Fruit fly (Drosophila melanogaster): ENCODE data around the gene CG4949.

CG4949 gene

dm6 chrX:17078139-17078977, at the start of gene CG4949:
CG4949 (plus strand) TSS chrX:17078836.
- peak; percentile 17 for TF ChIP-seq CG17806 (tag; optimal IDR thresholded peaks at IDR 0.05)
- TF ChIP-seq CG12605 (GFP tag; IDR thresholded peaks at IDR 0.05) = no peak
- TF ChIP-seq Pif1B (GFP tag; optimal IDR thresholded peaks at IDR 0.05) = no peak
- peak; percentile 10 for TF ChIP-seq CG14655 (GFP tag; optimal IDR thresholded peaks at IDR 0.05)
- TF ChIP-seq D1 (tag; optimal IDR thresholded peaks at IDR 0.05) = no peak

- TF ChIP-seq CG12605 (GFP tag; IDR thresholded peaks at IDR 0.05) (peak; percentile 70), Pif1A (GFP tag; optimal IDR thresholded peaks at IDR 0.05) (no peak), CG9948 (tag; optimal IDR thresholded peaks at IDR 0.05) (no peak), fd96Ca (GFP tag; IDR thresholded peaks at IDR 0.05) (no peak), CG4496 (GFP tag; IDR thresholded peaks at IDR 0.05) (no peak), CG32121 (GFP tag; IDR thresholded peaks at IDR 0.05) (no peak), CG34367 (tag; optimal IDR thresholded peaks at IDR 0.05) (no peak), D1 (tag; optimal IDR thresholded peaks at IDR 0.05) (no peak), Pif1B (GFP tag; optimal IDR thresholded peaks at IDR 0.05) (no peak)
These were observed 30.7 kb upstream of the CG4949 start for dm6 chrX:17047730-17048577.

dm6 chrX:17066632-17067031, 12.0 kb upstream of the CG4949 start, which contains the start of gene CG45002:
CG45002 (minus strand) TSS chrX:17066732.
- TF ChIP-seq CG12605 (GFP tag; IDR thresholded peaks at IDR 0.05) = 0 out of 2 replicates have a peak, but pooled peaks have one; percentile 34
- TF ChIP-seq CG9948 (tag; optimal IDR thresholded peaks at IDR 0.05) = no peak
- TF ChIP-seq CG17806 (tag; optimal IDR thresholded peaks at IDR 0.05) = no peak
- no peak for TF ChIP-seq CG34367 (tag; optimal IDR thresholded peaks at IDR 0.05)
- TF ChIP-seq CG32121 (GFP tag; IDR thresholded peaks at IDR 0.05) = no peak
- no peak for TF ChIP-seq CG13204 (GFP tag; optimal IDR thresholded peaks at IDR 0.05)
- no peak for TF ChIP-seq Ets98B (GFP tag; IDR thresholded peaks at IDR 0.05)

- no peak for TF ChIP-seq Ets98B (GFP tag; IDR thresholded peaks at IDR 0.05)
- no peak for TF ChIP-seq CG34367 (tag; optimal IDR thresholded peaks at IDR 0.05)
- no peak for TF ChIP-seq CG32121 (GFP tag; IDR thresholded peaks at IDR 0.05)
- TF ChIP-seq fd96Ca (GFP tag; IDR thresholded peaks at IDR 0.05) = no peak
- no peak for TF ChIP-seq CG15710 (tag; optimal IDR thresholded peaks at IDR 0.05)
- no peak for TF ChIP-seq EcR (GFP tag; optimal IDR thresholded peaks at IDR 0.05)
- TF ChIP-seq CG10348 (GFP tag; IDR thresholded peaks at IDR 0.05) = no peak
- no peak for TF ChIP-seq CG8159 (tag; optimal IDR thresholded peaks at IDR 0.05)
These were observed 10.2 kb upstream of the CG4949 start, which contains the start of gene CG43077 for dm6 chrX:17068423-17068822. CG43077 (minus strand) TSS chrX:17068523.

- no peak for TF ChIP-seq Ets98B (GFP tag; IDR thresholded peaks at IDR 0.05)
- TF ChIP-seq CG4496 (GFP tag; IDR thresholded peaks at IDR 0.05) = peak; percentile 9; the same call in 1 of the 3 replicates
These were observed 2.0 kb upstream of the CG4949 start for dm6 chrX:17076449-17077289.

dm6 chrX:17077290-17078138, 1.1 kb upstream of the CG4949 start, which contains the start of gene wcy:
wcy (minus strand) TSS chrX:17077897.
- TF ChIP-seq CG15710 (tag; optimal IDR thresholded peaks at IDR 0.05) (no peak), CG12605 (GFP tag; IDR thresholded peaks at IDR 0.05) (peak; percentile 19; the same call in 1 of the 2 replicates), CG4496 (GFP tag; IDR thresholded peaks at IDR 0.05) (peak; percentile 73), Ets98B (GFP tag; IDR thresholded peaks at IDR 0.05) (peak; percentile 22; the same call in 1 of the 2 replicates)

dm6 chrX:17081147-17081546, 2.5 kb downstream of the CG4949 start, which contains the start of gene CG4955:
CG4955 (plus strand) TSS chrX:17081447.
- no peak for TF ChIP-seq Pif1A (GFP tag; optimal IDR thresholded peaks at IDR 0.05)
- TF ChIP-seq Ets98B (GFP tag; IDR thresholded peaks at IDR 0.05) = no peak
- TF ChIP-seq CG34367 (tag; optimal IDR thresholded peaks at IDR 0.05) = no peak
- no peak for TF ChIP-seq CG15710 (tag; optimal IDR thresholded peaks at IDR 0.05)
- no peak for TF ChIP-seq CG17806 (tag; optimal IDR thresholded peaks at IDR 0.05)
- no peak for TF ChIP-seq CG8159 (tag; optimal IDR thresholded peaks at IDR 0.05)
- no peak for TF ChIP-seq EcR (GFP tag; optimal IDR thresholded peaks at IDR 0.05)
- no peak for TF ChIP-seq rn (GFP tag; IDR thresholded peaks at IDR 0.05)
- TF ChIP-seq CG13204 (GFP tag; optimal IDR thresholded peaks at IDR 0.05) = no peak
- no peak for TF ChIP-seq CG12605 (GFP tag; IDR thresholded peaks at IDR 0.05)
- no peak for TF ChIP-seq CG8301 (tag; optimal IDR thresholded peaks at IDR 0.05)
- no peak for TF ChIP-seq Pif1B (GFP tag; optimal IDR thresholded peaks at IDR 0.05)
- no peak for TF ChIP-seq CG10348 (GFP tag; IDR thresholded peaks at IDR 0.05)
- no peak for TF ChIP-seq CG14655 (GFP tag; optimal IDR thresholded peaks at IDR 0.05)
